Worm (Caenorhabditis elegans): ENCODE results near the gene nkat-3.
A peak's percentile ranks its signal among the peaks of the same experiment; 100 is the strongest.

Gene nkat-3

DNA sequence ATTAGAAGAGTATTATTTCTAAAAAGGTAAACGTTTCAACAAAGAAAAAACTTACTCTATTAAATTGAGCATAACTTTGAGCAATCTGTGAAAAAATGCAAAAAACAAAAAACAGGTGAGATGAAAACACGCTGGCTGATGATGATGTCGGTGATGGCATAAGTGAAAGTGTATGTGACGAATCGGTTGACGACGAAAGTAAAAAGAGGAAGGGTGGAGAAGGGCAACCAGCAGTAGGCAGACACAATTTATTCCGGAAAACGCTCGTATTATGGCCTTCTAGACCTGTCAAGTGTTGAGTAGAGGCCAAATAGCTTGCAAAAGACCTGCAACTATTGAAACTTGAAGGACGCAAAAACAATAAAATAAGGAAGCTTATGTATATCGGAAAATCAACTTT, 13.6 kb upstream of the nkat-3 start, which contains the start of gene nas-13:
Gene nas-13, minus strand, starts transcription at position 323 of the 400 bp plus-strand sequence.
- no peak for TF ChIP-seq ama-1 (optimal IDR thresholded peaks at IDR 0.05)
- no peak for TF ChIP-seq che-1 (tag; optimal IDR thresholded peaks at IDR 0.05)
- TF ChIP-seq ceh-14 (tag; optimal IDR thresholded peaks at IDR 0.05), result no peak
- no peak for TF ChIP-seq ztf-16 (tag; optimal IDR thresholded peaks at IDR 0.05)
- no peak for TF ChIP-seq K02D7.2 (tag; optimal IDR thresholded peaks at IDR 0.05)
- TF ChIP-seq sdc-2 (tag; optimal IDR thresholded peaks at IDR 0.05), result no peak
- no peak for TF ChIP-seq gmeb-2 (tag; optimal IDR thresholded peaks at IDR 0.05)
- no peak for TF ChIP-seq tbx-2 (tag; optimal IDR thresholded peaks at IDR 0.05)

DNA sequence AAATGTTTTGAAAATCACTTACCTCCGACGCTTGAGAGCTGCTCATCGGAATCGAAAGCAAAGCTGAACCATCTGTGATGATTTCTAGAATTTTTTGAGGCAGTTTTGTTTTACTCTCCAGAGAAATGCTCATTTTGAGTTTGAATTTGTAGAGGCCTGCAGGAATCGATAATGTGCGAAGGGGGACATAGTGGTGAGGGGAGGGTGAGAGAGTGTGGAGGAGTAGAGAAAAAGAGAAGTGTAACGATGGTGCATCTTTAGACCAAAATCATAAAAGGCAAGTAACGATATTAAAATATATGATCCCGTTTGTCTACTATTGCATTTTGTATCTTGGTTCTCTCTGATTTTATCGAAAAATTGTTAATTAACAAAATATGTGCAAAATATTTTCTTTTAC, 10.5 kb upstream of the nkat-3 start, which contains the start of gene blos-8:
Gene blos-8, minus strand, starts transcription at position 216 of the 400 bp plus-strand sequence.
- TF ChIP-seq ceh-19 (GFP tag; optimal IDR thresholded peaks at IDR 0.05), result no peak
- TF ChIP-seq eyg-1 (tag; optimal IDR thresholded peaks at IDR 0.05), result no peak
- TF ChIP-seq madf-2 (tag; optimal IDR thresholded peaks at IDR 0.05), result no peak
- no peak for TF ChIP-seq syd-9 (tag; optimal IDR thresholded peaks at IDR 0.05)
- TF ChIP-seq zip-5 (tag; optimal IDR thresholded peaks at IDR 0.05), result no peak
- TF ChIP-seq ceh-14 (tag; optimal IDR thresholded peaks at IDR 0.05), result no peak
- no peak for TF ChIP-seq ceh-2 (tag; optimal IDR thresholded peaks at IDR 0.05)
- TF ChIP-seq elt-4 (tag; optimal IDR thresholded peaks at IDR 0.05), result no peak
- peak; percentile 24 for TF ChIP-seq unc-42 (tag; optimal IDR thresholded peaks at IDR 0.05)
- TF ChIP-seq pqm-1 (tag; optimal IDR thresholded peaks at IDR 0.05), result no peak
- no peak for TF ChIP-seq C08G9.2 (tag; optimal IDR thresholded peaks at IDR 0.05)
- no peak for TF ChIP-seq ttx-3 (tag; optimal IDR thresholded peaks at IDR 0.05)
- no peak for TF ChIP-seq ceh-6 (GFP tag; optimal IDR thresholded peaks at IDR 0.05)
- TF ChIP-seq odd-2 (tag; optimal IDR thresholded peaks at IDR 0.05), result no peak
- TF ChIP-seq ceh-48 (tag; optimal IDR thresholded peaks at IDR 0.05), result peak; percentile 86
- no peak for TF ChIP-seq fkh-6 (tag; optimal IDR thresholded peaks at IDR 0.05)
- no peak for TF ChIP-seq ama-1 (optimal IDR thresholded peaks at IDR 0.05)

DNA sequence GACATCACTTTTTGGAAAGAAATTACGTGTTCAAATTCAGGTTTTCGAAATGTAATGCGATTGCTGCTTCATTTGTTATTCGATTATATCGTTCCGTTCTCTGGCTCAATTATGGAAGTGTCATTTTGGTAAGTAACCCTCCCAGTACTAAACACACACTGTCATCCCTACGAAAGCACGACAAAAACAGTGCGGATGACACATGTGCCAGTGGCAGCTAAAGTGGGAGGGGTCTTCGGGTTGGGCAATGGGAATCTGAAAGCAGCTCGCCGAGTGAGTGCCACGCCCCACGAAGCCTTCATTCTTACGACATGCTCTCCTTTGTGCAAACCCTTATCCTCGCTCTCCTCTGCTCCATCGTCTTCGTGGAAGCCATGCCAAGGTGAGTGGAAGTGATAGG, 8.0 kb upstream of the nkat-3 start, which contains the start of gene flp-32:
Gene flp-32, plus strand, starts transcription at position 301 of the 400 bp plus-strand sequence.
- TF ChIP-seq ref-2 (tag; optimal IDR thresholded peaks at IDR 0.05) (peak; percentile 7), npax-4 (tag; optimal IDR thresholded peaks at IDR 0.05) (no peak)

DNA sequence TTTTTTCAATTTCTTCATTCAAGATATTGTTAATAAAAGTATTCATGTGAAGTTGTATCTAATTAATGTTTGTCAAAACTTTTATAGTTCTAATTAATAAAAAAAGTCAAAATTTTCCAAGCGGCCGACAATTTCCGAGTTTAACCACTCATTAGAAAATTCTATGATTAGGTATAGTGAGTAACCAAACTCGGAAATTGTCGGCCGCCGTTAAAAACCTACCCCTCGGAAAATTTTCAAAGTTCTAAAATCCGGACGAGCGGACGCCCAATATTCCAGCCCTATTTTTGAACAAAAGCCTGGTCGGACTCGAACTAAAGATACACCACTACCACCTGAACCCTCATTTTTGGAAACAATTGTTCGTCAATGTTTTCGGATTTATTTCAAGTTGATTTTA, 6.6 kb upstream of the nkat-3 start:
- TF ChIP-seq sox-4 (tag; optimal IDR thresholded peaks at IDR 0.05) (no peak), K09A11.1 (tag; optimal IDR thresholded peaks at IDR 0.05; ENCODE audit: insufficient read depth) (no peak), unc-86 (tag; optimal IDR thresholded peaks at IDR 0.05) (no peak), hlh-15 (tag; optimal IDR thresholded peaks at IDR 0.05) (no peak), nfya-1 (tag; optimal IDR thresholded peaks at IDR 0.05) (no peak), pros-1 (tag; optimal IDR thresholded peaks at IDR 0.05) (no peak), unc-3 (GFP tag; conservative IDR thresholded peaks at IDR 0.05) (no peak), unc-3 (tag; optimal IDR thresholded peaks at IDR 0.05) (no peak), ceh-45 (GFP tag; IDR thresholded peaks at IDR 0.05) (no peak)

- TF ChIP-seq zip-5 (tag; optimal IDR thresholded peaks at IDR 0.05), result no peak
- TF ChIP-seq sdc-2 (tag; optimal IDR thresholded peaks at IDR 0.05), result peak; percentile 24
Observed at ce11 chrX:15438768-15439167, 2.8 kb upstream of the nkat-3 start.
